Worm (Caenorhabditis elegans): ENCODE measurements around the gene nhr-30.
A peak's percentile ranks its signal among the peaks of the same experiment; 100 is the strongest.

Gene nhr-30

ce11 chrV:9088758-9089157 is 43.8 kb downstream of the nhr-30 start (continued):
- TF ChIP-seq ets-4 (GFP tag; optimal IDR thresholded peaks at IDR 0.05) = no peak
- no peak for TF ChIP-seq ztf-25 (GFP tag; IDR thresholded peaks at IDR 0.05)
- TF ChIP-seq B0035.1 (tag; optimal IDR thresholded peaks at IDR 0.05) = no peak
- no peak for TF ChIP-seq nhr-90 (tag; optimal IDR thresholded peaks at IDR 0.05)
- TF ChIP-seq C17E4.6 (GFP tag; IDR thresholded peaks at IDR 0.05) = no peak
- TF ChIP-seq let-607 (tag; optimal IDR thresholded peaks at IDR 0.05) = peak in 1 of 2 experiments; percentile 19
- no peak for TF ChIP-seq nhr-27 (tag; optimal IDR thresholded peaks at IDR 0.05)
- TF ChIP-seq ekl-4 (GFP tag; IDR thresholded peaks at IDR 0.05) = no peak
- no peak for TF ChIP-seq F10E7.11 (tag; optimal IDR thresholded peaks at IDR 0.05)
- no peak for TF ChIP-seq dpl-1 (GFP tag; optimal IDR thresholded peaks at IDR 0.05)
- no peak for TF ChIP-seq lin-40 (tag; optimal IDR thresholded peaks at IDR 0.05)
- TF ChIP-seq unc-130 (GFP tag; optimal IDR thresholded peaks at IDR 0.05) = no peak
- no peak for TF ChIP-seq mxl-1 (tag; optimal IDR thresholded peaks at IDR 0.05)
- TF ChIP-seq ztf-6 (GFP tag; IDR thresholded peaks at IDR 0.05) = no peak
- TF ChIP-seq attf-6 (GFP tag; IDR thresholded peaks at IDR 0.05) = no peak
- no peak for TF ChIP-seq sdz-38 (tag; optimal IDR thresholded peaks at IDR 0.05)
- no peak for TF ChIP-seq madf-3 (GFP tag; IDR thresholded peaks at IDR 0.05)
- 0 out of 2 replicates have a peak, but pooled peaks have one; percentile 5 for TF ChIP-seq cebp-2 (GFP tag; IDR thresholded peaks at IDR 0.05)
- TF ChIP-seq lag-1 (GFP tag; IDR thresholded peaks at IDR 0.05) = no peak
- no peak for TF ChIP-seq rpc-1 (optimal IDR thresholded peaks at IDR 0.05)
- TF ChIP-seq rpc-1 (tag; optimal IDR thresholded peaks at IDR 0.05) = no peak
- no peak for TF ChIP-seq F22D6.2 (tag; optimal IDR thresholded peaks at IDR 0.05)
- peak; percentile 87 for TF ChIP-seq dox-1 (GFP tag; IDR thresholded peaks at IDR 0.05)
- TF ChIP-seq mcd-1 (GFP tag; IDR thresholded peaks at IDR 0.05) = no peak; the same call in 1 of the 2 replicates
- TF ChIP-seq tlf-1 (GFP tag; optimal IDR thresholded peaks at IDR 0.05) = no peak
- TF ChIP-seq T26A5.8 (tag; optimal IDR thresholded peaks at IDR 0.05) = no peak
- no peak for TF ChIP-seq rec-8 (tag; optimal IDR thresholded peaks at IDR 0.05)
- TF ChIP-seq egl-18 (GFP tag; IDR thresholded peaks at IDR 0.05) = no peak
- TF ChIP-seq zfh-2 (GFP tag; conservative IDR thresholded peaks at IDR 0.05) = no peak
- TF ChIP-seq F57A8.1 (GFP tag; optimal IDR thresholded peaks at IDR 0.05) = no peak
- no peak for TF ChIP-seq B0261.1 (tag; optimal IDR thresholded peaks at IDR 0.05)
- no peak for TF ChIP-seq rcor-1 (GFP tag; IDR thresholded peaks at IDR 0.05)
- TF ChIP-seq F33H1.4 (GFP tag; IDR thresholded peaks at IDR 0.05) = no peak
- no peak for TF ChIP-seq nhr-179 (tag; optimal IDR thresholded peaks at IDR 0.05)
- no peak for TF ChIP-seq lsl-1 (GFP tag; optimal IDR thresholded peaks at IDR 0.05)
- TF ChIP-seq mel-28 (tag; optimal IDR thresholded peaks at IDR 0.05; ENCODE audit: borderline replicate concordance) = no peak
- no peak for TF ChIP-seq attf-5 (GFP tag; optimal IDR thresholded peaks at IDR 0.05)
- no peak for TF ChIP-seq chd-7 (tag; optimal IDR thresholded peaks at IDR 0.05)
- TF ChIP-seq ceh-100 (GFP tag; IDR thresholded peaks at IDR 0.05) = peak; percentile 14; the same call in 1 of the 2 replicates
- no peak for TF ChIP-seq aptf-2 (GFP tag; conservative IDR thresholded peaks at IDR 0.05)
- no peak for TF ChIP-seq let-526 (GFP tag; IDR thresholded peaks at IDR 0.05)
- no peak for TF ChIP-seq F49E8.2 (tag; optimal IDR thresholded peaks at IDR 0.05; ENCODE audit: insufficient read depth)
- peak; percentile 24 for TF ChIP-seq K12H6.12 (tag; optimal IDR thresholded peaks at IDR 0.05)
- peak; percentile 32 for TF ChIP-seq nfyb-1 (GFP tag; IDR thresholded peaks at IDR 0.05)
- TF ChIP-seq ceh-79 (tag; optimal IDR thresholded peaks at IDR 0.05) = no peak
- no peak for TF ChIP-seq sea-2 (GFP tag; IDR thresholded peaks at IDR 0.05)
- no peak for TF ChIP-seq atf-7 (tag; optimal IDR thresholded peaks at IDR 0.05)
- 0 out of 2 replicates have a peak, but pooled peaks have one; percentile 52 for TF ChIP-seq pbrm-1 (GFP tag; IDR thresholded peaks at IDR 0.05)
- no peak for TF ChIP-seq nfya-2 (GFP tag; IDR thresholded peaks at IDR 0.05)
- TF ChIP-seq ztf-18 (tag; optimal IDR thresholded peaks at IDR 0.05) = no peak
